Fruit fly (Drosophila melanogaster) ovary, adult (tissue): ENCODE results near the gene CG11456.

Experiments
- CG17801 ChIP-seq: fragments of 200-800 bp; optimal IDR thresholded peaks from 2 replicates; lab custom pipeline; 2019; ENCODE audit warnings: missing biosample characterization, mild to moderate bottlenecking, missing genetic modification characterization, moderate library complexity; ENCODE audit not compliant: partially characterized antibody

Gene CG11456

dm6 chr3L:20835882-20836281 lies 5.9 kb upstream of the CG11456 start, which contains the start of gene CG3288:
Gene CG3288, plus strand, starts transcription at chr3L:20836182.
- no peak for TF ChIP-seq CG17801 (GFP tag; lab: Kevin White, UChicago)

dm6 chr3L:20837040-20837830 lies 4.6 kb upstream of the CG11456 start, which contains the start of gene CG13255:
Gene CG13255, plus strand, starts transcription at chr3L:20837488.
- TF ChIP-seq CG17801 (GFP tag; lab: Kevin White, UChicago) = no peak

- TF ChIP-seq CG17801 (GFP tag; lab: Kevin White, UChicago) = no peak
Measured at dm6 chr3L:20837831-20838301, 3.9 kb upstream of the CG11456 start.

dm6 chr3L:20848572-20848971 lies 6.8 kb downstream of the CG11456 start:
- TF ChIP-seq CG17801 (GFP tag; lab: Kevin White, UChicago) = no peak

- TF ChIP-seq CG17801 (GFP tag; lab: Kevin White, UChicago) = no peak
Measured at dm6 chr3L:20857609-20858008, 15.8 kb downstream of the CG11456 start.

dm6 chr3L:20868995-20869394 lies 27.2 kb downstream of the CG11456 start:
- no peak for TF ChIP-seq CG17801 (GFP tag; lab: Kevin White, UChicago)

- no peak for TF ChIP-seq CG17801 (GFP tag; lab: Kevin White, UChicago)
Measured at dm6 chr3L:20883969-20884368, 42.2 kb downstream of the CG11456 start.

- no peak for TF ChIP-seq CG17801 (GFP tag; lab: Kevin White, UChicago)
Measured at dm6 chr3L:20885172-20885571, 43.4 kb downstream of the CG11456 start, which contains the start of gene CG32432. Gene CG32432, minus strand, starts transcription at chr3L:20885188.
